Worm (Caenorhabditis elegans) whole organism, midembryonic: ENCODE results near the gene F25B5.5.

Source experiments
- cog-1 ChIP-seq: sonication (generic microtip); optimal IDR thresholded peaks from 2 replicates; lab custom pipeline; 2016; ENCODE audit warnings: missing genetic modification characterization, missing compliant biosample characterization
- flt-1 ChIP-seq: fragments of 200-800 bp; sonication (Bioruptor generic); IDR thresholded peaks from 2 replicates; pipeline ENCODE4 v1.3.6; 2022; ENCODE audit warnings: missing genetic modification characterization, missing compliant biosample characterization
- klf-2 ChIP-seq: fragments of 200-800 bp; sonication (Bioruptor generic); conservative IDR thresholded peaks from 2 replicates; pipeline ENCODE4 v1.3.6; 2022; ENCODE audit warnings: missing genetic modification reagents, missing genetic modification characterization, missing compliant biosample characterization
- med-1 ChIP-seq: sonication (generic microtip); optimal IDR thresholded peaks from 2 replicates; lab custom pipeline; 2017; ENCODE audit warnings: missing genetic modification characterization, mild to moderate bottlenecking, missing compliant biosample characterization, antibody characterized with exemption, missing genetic modification reagents; ENCODE audit not compliant: insufficient read depth
- ref-1 ChIP-seq: fragments of 200-800 bp; sonication (Bioruptor generic); conservative IDR thresholded peaks from 2 replicates; pipeline ENCODE4 v1.3.6; 2022; ENCODE audit warnings: missing genetic modification reagents, missing genetic modification characterization, missing compliant biosample characterization
- tab-1 ChIP-seq: fragments of 200-800 bp; sonication (Bioruptor generic); IDR thresholded peaks from 2 replicates; pipeline ENCODE4 v1.3.6; 2022; ENCODE audit warnings: missing genetic modification characterization, missing compliant biosample characterization
- ztf-29 ChIP-seq: fragments of 200-800 bp; sonication (Bioruptor generic); IDR thresholded peaks from 2 replicates; pipeline ENCODE4 v1.3.6; 2022; ENCODE audit warnings: missing genetic modification reagents, missing genetic modification characterization, missing compliant biosample characterization

F25B5.5 gene

DNA sequence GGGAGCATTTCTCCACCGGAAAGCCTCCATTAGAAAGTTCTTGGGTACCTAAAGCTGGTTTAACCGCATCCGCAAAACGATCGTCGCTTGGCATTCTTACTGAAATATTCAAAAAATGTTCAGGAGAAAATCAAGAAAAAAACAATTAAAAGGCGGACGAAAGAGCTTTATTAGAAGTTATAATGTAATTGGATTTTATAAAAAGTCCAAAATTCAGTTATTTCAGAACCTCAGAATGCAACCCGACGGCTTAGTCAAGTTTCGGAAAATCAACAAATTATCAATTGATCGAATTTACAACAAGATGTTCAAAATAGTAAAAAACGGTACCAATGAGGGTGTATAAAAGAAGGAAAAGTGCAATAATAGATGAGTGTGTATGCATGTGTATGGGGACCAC is 50.0 kb downstream of the F25B5.5 start, which contains the start of gene pxl-1:
Gene pxl-1 (minus strand): TSS at position 101 of the 400 bp plus-strand sequence.
- TF ChIP-seq flt-1 (GFP tag; lab: Robert Waterston, UW) (no peak), ref-1 (GFP tag; lab: Robert Waterston, UW) (no peak), cog-1 (tag; lab: Kevin White, UChicago) (no peak), klf-2 (GFP tag; lab: Robert Waterston, UW) (no peak), med-1 (GFP tag; lab: Kevin White, UChicago) (no peak), tab-1 (GFP tag; lab: Robert Waterston, UW) (no peak), ztf-29 (no peak)
